Worm (Caenorhabditis elegans) whole organism, mixed stage, embryonic: ENCODE data around the gene F44A6.5.

Experiments
- bed-3 ChIP-seq: fragments of 200-800 bp; sonication (Bioruptor generic); optimal IDR thresholded peaks from 3 replicates; lab custom pipeline; 2018; ENCODE audit warnings: mild to moderate bottlenecking, missing genetic modification characterization, moderate library complexity, missing compliant biosample characterization
- blmp-1 ChIP-seq: fragments of 150-350 bp; optimal IDR thresholded peaks from 2 replicates; lab custom pipeline; 2014; ENCODE audit warnings: missing biosample characterization, missing genetic modification characterization
- elt-3 ChIP-seq: fragments of 150-350 bp; optimal IDR thresholded peaks from 2 replicates; lab custom pipeline; 2014; ENCODE audit warnings: missing biosample characterization, missing genetic modification characterization
- lin-13 ChIP-seq: fragments of 150-350 bp; optimal IDR thresholded peaks from 2 replicates; lab custom pipeline; 2014; ENCODE audit warnings: missing biosample characterization, missing genetic modification characterization
- mep-1 ChIP-seq: fragments of 150-350 bp; optimal IDR thresholded peaks from 2 replicates; lab custom pipeline; 2017; ENCODE audit warnings: missing biosample characterization, missing genetic modification reagents, missing genetic modification characterization, inconsistent platforms
- mls-2 ChIP-seq: sonication (generic microtip); optimal IDR thresholded peaks from 2 replicates; lab custom pipeline; 2016; ENCODE audit warnings: mild to moderate bottlenecking, missing genetic modification characterization, moderate library complexity, missing compliant biosample characterization
- nhr-12 ChIP-seq: fragments of 150-350 bp; optimal IDR thresholded peaks from 2 replicates; lab custom pipeline; 2014; ENCODE audit warnings: missing biosample characterization, missing genetic modification characterization
- nhr-76 ChIP-seq: sonication (generic microtip); optimal IDR thresholded peaks from 2 replicates; lab custom pipeline; 2017; ENCODE audit warnings: missing biosample characterization, missing genetic modification characterization
- pha-4 ChIP-seq: fragments of 150-350 bp; optimal IDR thresholded peaks from 2 replicates; lab custom pipeline; 2018; ENCODE audit warnings: missing biosample characterization, missing genetic modification reagents, missing genetic modification characterization
- snpc-4 ChIP-seq: fragments of 150-350 bp; optimal IDR thresholded peaks from 2 replicates; lab custom pipeline; 2014; ENCODE audit warnings: missing biosample characterization, missing genetic modification characterization
- sptf-1 ChIP-seq: sonication (generic microtip); optimal IDR thresholded peaks from 2 replicates; lab custom pipeline; 2017; ENCODE audit warnings: mild to moderate bottlenecking, missing genetic modification characterization, moderate library complexity, missing compliant biosample characterization
- unc-39 ChIP-seq: fragments of 150-350 bp; optimal IDR thresholded peaks from 2 replicates; lab custom pipeline; 2014; ENCODE audit warnings: missing biosample characterization, missing genetic modification characterization
- zip-8 ChIP-seq: fragments of 150-350 bp; optimal IDR thresholded peaks from 2 replicates; lab custom pipeline; 2014; ENCODE audit warnings: missing biosample characterization, missing genetic modification characterization
- ztf-11 ChIP-seq: fragments of 150-350 bp; optimal IDR thresholded peaks from 2 replicates; lab custom pipeline; 2014; ENCODE audit warnings: missing biosample characterization, missing genetic modification characterization

DNA sequence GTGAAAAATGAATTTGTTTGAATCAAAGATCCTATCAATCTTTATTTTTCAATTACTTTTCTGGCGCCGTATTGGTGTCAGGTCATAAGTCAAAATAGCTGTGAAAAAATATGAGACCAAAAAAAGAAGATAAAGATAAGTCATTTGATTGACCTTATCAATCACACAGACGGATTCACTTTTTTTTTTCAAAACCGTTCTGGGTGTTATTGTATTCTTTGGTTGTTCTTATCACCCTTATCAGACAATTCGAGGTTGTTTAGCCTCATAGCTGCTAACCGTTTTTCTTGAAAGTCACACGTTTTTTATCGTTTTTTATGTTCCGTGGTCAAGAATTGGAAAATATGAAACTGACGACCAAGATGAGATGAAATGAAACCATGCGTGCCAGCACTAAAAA is 50.2 kb downstream of the F44A6.5 start:
- TF ChIP-seq mls-2 (tag; lab: Kevin White, UChicago) (no peak), mep-1 (tag; lab: Kevin White, UChicago) (no peak), snpc-4 (tag; lab: Kevin White, UChicago) (no peak), nhr-12 (tag; lab: Kevin White, UChicago) (no peak), pha-4 (no peak), bed-3 (GFP tag; lab: Kevin White, UChicago) (no peak), unc-39 (no peak), ztf-11 (tag; lab: Kevin White, UChicago) (no peak), elt-3 (tag; lab: Kevin White, UChicago) (no peak), nhr-76 (no peak), zip-8 (tag; lab: Kevin White, UChicago) (no peak), blmp-1 (tag; lab: Kevin White, UChicago) (no peak), lin-13 (tag; lab: Kevin White, UChicago) (no peak), sptf-1 (tag; lab: Kevin White, UChicago) (no peak)
